Worm (Caenorhabditis elegans) whole organism, L4/young adult: ENCODE results near the gene glod-4.

Experiments used
- W03F9.2 ChIP-seq: fragments of 150-350 bp; optimal IDR thresholded peaks from 2 replicates; lab custom pipeline; 2014; ENCODE audit warnings: missing biosample characterization, missing genetic modification characterization
- dao-5 ChIP-seq: sonication (generic microtip); optimal IDR thresholded peaks from 2 replicates; lab custom pipeline; 2016; ENCODE audit warnings: missing genotype, missing genetic modification characterization, moderate library complexity, missing compliant biosample characterization
- him-1 ChIP-seq: sonication (generic microtip); optimal IDR thresholded peaks from 2 replicates; lab custom pipeline; 2016; ENCODE audit warnings: missing genotype, missing genetic modification reagents, missing genetic modification characterization, missing compliant biosample characterization

glod-4 gene

DNA sequence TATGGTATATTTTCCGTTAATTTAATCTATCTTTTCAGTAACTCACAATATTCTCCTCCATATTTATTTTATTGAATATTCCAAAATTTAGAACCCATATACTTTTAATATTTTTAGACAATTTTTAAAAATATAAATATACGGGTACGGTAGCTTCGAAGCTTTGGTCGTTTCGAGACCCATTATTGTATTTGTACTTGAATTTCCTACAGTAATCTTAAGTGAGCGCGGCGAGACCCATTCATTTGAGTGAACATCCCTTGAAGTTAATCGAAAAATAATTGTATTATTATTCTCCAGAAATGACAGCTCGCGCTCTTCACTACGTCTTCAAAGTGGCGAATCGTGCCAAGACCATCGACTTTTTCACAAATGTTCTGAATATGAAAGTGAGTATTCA is at the start of gene glod-4:
Gene glod-4, plus strand, starts transcription at position 301 of the 400 bp plus-strand sequence.
- no peak for TF ChIP-seq him-1 (tag; lab: Kevin White, UChicago)
- no peak for TF ChIP-seq dao-5 (tag; lab: Kevin White, UChicago)
- TF ChIP-seq W03F9.2 = no peak

DNA sequence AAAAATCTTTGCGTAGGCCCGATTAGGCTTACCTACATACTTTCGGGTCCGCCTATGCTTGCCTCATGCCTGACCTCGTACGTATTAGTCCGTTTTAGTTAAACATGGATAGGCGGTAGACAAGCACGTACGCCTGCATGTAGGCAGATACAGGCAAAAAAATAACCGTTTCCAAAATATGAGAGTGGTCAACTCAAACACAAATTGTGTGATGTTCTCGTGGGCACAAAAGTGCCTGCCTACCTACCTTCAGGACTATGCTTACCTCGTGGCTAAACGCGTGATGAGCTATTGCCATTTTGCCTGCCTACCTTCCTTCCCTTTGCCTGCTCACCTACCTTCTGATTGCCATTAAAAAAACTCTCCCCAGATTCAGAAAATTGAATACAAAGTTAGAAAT is 46.8 kb upstream of the glod-4 start:
- TF ChIP-seq dao-5 (tag; lab: Kevin White, UChicago) = no peak
- no peak for TF ChIP-seq W03F9.2
- TF ChIP-seq him-1 (tag; lab: Kevin White, UChicago) = no peak

DNA sequence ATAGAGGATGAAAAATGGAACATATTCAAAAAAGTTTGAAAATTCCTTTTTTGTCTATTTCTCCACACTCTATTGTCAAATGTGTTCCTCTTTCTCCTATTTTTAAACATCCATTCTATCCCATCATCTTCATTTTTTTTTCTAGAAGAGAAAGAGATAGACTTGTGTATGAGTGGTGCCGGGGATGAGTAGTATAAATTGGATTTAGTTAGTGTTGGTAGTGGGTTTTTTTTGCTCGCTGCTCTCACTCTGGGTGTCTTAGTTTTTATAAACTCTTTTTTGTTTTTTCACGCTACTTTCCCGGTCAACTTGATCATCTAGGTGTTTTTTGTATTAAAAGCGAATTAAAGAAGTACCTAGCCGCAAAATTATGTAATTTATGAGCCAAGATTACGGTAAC is 46.2 kb upstream of the glod-4 start:
- no peak for TF ChIP-seq him-1 (tag; lab: Kevin White, UChicago)
- no peak for TF ChIP-seq W03F9.2
- no peak for TF ChIP-seq dao-5 (tag; lab: Kevin White, UChicago)

DNA sequence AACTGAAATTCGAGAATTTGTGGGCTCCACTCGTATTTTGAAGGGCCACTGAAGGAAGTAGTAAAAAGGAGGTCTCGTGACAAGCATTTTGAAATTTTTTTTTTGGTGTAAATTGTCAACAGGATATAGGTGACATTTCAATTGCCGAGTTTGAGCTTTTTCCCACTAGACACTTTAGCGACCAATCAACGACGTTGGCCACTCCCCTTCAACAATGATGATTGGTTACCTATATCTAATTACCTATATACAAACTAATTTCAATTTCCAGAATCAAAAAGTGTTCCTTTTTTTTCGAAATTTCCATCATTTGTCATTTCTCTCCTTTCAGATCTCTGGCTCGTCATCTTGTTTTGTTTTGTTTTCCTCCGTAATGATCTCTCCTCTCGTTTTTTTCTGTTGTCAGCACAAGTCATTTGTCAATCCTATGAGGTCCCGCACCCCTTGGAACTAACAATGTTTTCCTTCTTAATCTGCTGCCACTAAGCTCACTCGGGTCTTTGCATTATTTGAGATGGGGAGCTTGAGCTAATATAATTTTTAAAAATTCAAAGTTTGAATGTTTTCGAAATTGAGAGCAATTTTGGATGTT is 45.4 kb upstream of the glod-4 start:
- TF ChIP-seq him-1 (tag; lab: Kevin White, UChicago) (no peak), W03F9.2 (no peak), dao-5 (tag; lab: Kevin White, UChicago) (no peak)

DNA sequence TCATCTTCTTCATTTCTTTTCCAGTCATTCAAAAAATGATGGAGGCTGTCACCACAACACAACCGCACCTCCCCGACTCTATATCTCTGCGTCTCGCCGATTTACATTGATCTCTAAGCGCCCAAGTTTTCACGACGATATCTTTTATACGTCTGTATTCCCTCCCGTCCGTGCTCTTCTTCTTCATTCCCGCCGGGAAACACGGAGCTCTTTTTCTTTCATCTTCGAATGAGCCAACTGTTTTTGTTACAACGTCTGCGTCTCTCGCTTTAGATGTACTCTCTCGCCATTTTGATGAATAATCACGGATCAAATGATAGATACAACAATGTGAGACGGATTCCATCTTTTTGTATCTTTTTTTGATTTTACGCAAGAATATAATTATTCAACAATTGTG is 39.8 kb upstream of the glod-4 start:
- TF ChIP-seq dao-5 (tag; lab: Kevin White, UChicago) (no peak), him-1 (tag; lab: Kevin White, UChicago) (no peak), W03F9.2 (no peak)

DNA sequence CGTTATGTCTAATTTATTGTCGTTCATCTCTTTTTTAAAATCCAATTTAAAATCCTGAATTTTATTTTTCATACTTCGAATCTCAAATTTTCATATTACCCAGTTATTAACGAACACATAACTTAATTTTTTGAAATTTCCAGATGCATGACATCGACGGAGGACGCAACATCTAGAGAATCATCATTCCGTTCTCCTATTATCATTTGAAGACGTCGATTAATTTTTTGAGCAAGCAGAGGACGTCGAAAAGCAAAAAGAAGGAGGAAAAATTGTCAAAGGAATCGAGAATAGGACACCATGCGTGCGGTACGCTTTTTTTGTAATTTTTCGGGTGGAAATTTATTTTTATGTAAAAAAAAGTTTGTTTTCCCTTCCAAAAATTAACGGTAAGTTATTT is 38.3 kb upstream of the glod-4 start, which contains the start of gene unc-103:
Gene unc-103, plus strand, starts transcription at position 301 of the 400 bp plus-strand sequence.
- TF ChIP-seq W03F9.2 = no peak
- TF ChIP-seq dao-5 (tag; lab: Kevin White, UChicago) = no peak
- no peak for TF ChIP-seq him-1 (tag; lab: Kevin White, UChicago)

DNA sequence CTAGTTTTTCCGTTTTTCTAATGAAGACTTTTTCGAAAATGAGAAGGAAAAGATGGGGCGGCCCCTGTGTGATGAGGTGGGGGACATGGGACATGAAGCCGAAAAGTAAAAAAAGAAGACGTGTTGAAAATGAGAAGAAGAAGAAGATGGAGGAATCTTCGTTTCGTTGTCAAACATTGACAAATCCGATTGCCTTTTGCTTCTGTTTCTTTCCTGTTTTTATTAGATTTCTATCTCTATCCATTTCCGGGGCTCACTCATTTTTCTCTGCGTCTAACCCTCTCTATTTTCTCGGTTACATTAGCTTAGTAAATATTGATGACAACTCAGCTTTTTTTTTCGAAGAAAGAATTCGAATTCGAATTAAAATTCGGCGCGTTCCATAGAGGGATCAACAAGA is 33.7 kb upstream of the glod-4 start:
- no peak for TF ChIP-seq dao-5 (tag; lab: Kevin White, UChicago)
- no peak for TF ChIP-seq W03F9.2
- no peak for TF ChIP-seq him-1 (tag; lab: Kevin White, UChicago)

DNA sequence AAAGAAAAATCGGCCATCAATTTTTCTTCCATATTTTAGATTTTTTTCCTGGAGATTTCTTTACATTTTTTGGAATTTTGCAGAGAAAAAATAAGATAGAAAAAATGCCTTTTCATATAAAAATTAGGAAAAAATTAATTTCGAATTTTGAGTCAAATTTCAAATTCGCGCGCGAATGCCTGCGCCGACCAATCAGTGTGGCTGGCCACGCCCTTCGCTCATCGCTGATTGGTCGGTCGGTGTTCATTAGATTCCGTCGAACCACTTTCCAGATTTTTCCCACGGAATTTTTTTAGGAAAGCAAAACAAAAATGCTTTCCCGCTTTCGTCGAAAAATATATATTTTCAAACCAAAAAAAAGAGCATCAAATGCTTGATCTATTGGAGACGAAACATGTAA is 33.0 kb upstream of the glod-4 start:
- TF ChIP-seq W03F9.2 (no peak), dao-5 (tag; lab: Kevin White, UChicago) (no peak), him-1 (tag; lab: Kevin White, UChicago) (no peak)

DNA sequence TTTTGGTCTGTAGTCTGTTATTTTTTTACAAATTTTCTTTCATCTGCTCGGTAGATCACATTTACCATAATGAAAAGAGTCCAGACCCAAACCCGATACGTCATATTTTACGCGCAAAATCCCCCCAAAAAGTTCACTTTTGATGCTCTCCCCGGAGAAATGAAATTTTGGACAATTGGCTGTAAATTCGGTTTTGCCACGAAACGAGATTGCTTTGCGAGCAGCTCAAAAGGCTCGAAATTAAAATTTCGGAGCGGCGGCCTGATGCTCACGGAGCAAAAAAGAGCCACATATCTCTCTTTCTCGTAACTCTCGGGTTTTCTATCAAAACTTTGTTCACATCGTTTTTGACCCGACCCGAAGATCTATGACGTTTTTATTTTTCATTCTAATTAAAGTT is 30.1 kb upstream of the glod-4 start:
- TF ChIP-seq dao-5 (tag; lab: Kevin White, UChicago) (no peak), W03F9.2 (no peak), him-1 (tag; lab: Kevin White, UChicago) (no peak)

DNA sequence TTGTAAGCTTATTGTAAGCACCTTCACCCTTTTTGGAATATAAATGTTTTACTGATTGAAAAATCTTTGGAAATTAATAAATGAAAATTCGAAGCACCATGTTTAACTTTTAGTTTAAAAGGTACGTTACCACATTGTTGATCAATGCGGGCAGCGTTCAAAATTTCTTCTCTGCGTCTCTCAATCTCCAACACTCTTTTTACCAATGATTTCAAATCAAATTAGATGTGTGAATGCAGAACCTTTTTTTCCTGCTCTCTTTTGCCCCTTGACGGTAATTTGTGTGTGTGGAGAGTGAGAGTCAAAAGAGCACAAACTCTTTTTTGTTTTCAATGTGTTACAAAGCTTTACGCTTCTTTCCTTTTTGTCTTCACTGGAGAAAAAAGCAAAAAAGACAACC is 29.5 kb upstream of the glod-4 start:
- TF ChIP-seq him-1 (tag; lab: Kevin White, UChicago) (no peak), dao-5 (tag; lab: Kevin White, UChicago) (no peak), W03F9.2 (no peak)

DNA sequence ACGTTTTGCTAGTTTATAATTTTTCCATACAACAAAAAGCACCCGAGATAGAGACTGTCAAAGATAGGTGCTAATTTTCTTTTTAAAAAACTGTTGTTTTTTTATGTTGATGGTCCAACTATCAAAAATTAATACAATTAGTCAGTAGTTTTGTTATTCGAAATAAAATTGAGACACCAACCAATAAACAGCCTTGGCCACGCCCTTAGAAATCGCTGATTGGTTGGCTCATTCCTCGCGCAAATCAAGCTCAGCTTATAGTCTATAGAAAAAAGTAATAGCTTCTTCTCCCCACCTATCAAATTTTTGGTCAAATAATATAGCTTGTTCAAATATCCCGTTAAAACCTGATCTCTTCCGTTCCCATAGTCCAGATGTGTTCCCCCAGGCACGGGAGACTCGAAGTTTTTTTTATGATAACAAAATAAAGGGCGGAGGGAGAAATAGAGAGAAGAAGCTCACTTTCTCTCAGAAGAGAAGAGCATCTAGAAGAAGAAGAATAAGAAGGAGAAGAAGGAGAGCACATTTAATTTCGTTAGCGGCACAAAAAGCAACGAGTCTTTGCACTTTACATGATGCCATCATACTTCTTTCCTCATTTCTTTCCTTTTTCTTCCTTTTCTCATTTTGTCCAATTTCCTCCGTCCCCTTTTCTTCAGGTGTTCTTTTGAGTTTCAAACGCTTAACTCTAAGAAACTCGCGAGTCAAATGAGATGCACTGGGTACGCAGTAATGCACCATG is 21.4 kb upstream of the glod-4 start:
- TF ChIP-seq dao-5 (tag; lab: Kevin White, UChicago) = no peak
- no peak for TF ChIP-seq W03F9.2
- no peak for TF ChIP-seq him-1 (tag; lab: Kevin White, UChicago)

DNA sequence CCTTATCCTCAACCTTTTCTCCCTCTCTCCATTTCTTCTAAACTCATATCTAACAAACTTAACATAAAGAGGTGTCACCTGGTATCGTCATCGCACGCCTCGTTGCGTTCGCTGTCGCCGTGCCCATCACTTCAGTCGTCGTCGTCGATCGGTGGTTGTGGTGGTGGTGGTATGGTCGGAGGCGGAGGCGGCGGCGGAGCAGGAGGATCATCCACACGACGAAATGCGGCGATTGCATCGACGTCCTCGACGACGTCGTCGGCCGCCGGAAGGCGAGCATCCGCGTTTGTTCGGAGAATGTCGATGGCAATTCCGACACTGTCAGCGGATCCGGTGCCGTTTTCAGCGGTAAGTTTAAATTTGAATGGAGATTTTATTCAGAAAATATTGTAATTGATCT is 19.3 kb upstream of the glod-4 start:
- no peak for TF ChIP-seq dao-5 (tag; lab: Kevin White, UChicago)
- no peak for TF ChIP-seq W03F9.2
- no peak for TF ChIP-seq him-1 (tag; lab: Kevin White, UChicago)

DNA sequence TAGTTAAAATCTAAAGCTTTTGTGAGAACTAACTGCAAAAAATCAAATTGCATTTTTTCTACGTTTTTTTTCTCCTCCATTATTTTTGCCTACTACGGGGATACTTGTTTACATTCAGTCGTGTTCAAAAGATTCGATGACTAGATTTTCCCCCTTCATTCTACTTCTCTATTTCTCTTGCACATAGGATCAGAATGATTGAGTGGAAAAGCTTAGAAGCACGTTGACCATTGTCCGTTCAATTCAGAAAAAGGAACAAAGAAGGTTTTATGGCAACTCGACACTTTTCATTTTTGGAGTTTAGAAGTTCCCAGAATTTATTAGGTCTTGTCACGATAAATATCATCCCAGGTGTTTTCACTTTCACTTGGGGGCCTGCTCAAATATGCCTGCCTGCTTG is 16.2 kb upstream of the glod-4 start:
- TF ChIP-seq dao-5 (tag; lab: Kevin White, UChicago) = no peak
- TF ChIP-seq W03F9.2 = no peak
- TF ChIP-seq him-1 (tag; lab: Kevin White, UChicago) = no peak

DNA sequence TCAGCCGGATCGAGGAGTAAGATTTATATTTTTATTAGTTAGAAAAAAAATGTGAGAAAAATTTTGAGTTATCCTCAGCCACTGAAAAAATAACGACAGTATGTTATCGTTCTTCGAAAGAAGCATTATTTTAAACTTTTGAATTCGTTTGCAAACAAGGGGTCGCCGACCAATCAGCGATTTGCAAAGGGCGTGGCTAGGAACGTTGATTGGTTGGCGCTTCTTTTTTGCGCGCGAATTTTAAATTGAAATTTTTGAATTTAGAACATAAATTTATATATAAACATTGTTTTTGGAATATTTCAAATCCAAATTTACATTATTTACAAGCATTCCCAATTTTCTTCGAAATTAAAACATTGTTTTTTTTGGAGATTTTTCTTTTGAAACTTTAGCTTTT is 10.2 kb upstream of the glod-4 start:
- TF ChIP-seq dao-5 (tag; lab: Kevin White, UChicago) = no peak
- TF ChIP-seq him-1 (tag; lab: Kevin White, UChicago) = no peak
- TF ChIP-seq W03F9.2 = no peak

DNA sequence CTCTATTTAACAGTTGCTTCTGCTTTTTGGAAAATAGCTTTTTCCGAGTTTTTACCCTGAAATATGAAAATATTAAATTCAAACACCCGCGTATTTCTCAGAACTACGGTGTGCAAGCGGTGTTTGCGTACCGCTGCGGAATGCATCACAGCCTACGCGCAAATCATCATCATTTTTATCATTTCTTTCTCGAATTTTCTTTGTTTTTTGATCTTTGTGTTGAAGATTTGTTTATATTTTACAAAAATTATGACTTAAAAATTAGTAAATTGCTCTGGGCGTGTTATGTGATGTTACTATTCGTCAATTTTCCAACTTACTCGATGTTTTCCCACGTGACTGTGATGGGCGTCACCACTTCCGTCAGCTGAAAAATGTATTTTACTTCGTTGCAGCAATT is 2.5 kb upstream of the glod-4 start:
- TF ChIP-seq W03F9.2 = peak; percentile 73
- TF ChIP-seq him-1 (tag; lab: Kevin White, UChicago) = no peak
